Worm (Caenorhabditis elegans): ENCODE measurements around the gene srbc-65.

DNA sequence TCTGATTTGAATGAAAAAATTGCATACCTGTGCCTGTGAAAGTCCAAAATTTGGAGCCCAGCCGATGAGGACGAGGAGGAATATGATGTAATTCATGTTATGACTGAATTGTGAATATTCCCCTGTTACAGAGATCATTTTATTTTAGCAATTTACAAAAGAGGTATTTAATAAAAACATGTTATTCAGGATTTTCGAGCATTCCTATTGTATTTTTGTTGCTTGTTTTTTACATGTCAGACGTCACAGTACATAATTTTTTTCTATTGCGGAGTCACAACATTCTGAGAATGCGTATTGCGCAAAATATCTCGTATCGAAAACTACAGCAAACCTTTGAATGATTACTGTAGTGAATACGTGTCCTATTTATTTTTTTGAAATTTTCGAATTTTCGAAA lies 47.6 kb upstream of the srbc-65 start, which contains the start of gene F36D3.14:
- no peak for TF ChIP-seq elt-1 (tag; optimal IDR thresholded peaks at IDR 0.05)
- no peak for TF ChIP-seq unc-62 (GFP tag; optimal IDR thresholded peaks at IDR 0.05)
- TF ChIP-seq ztf-4 (tag; optimal IDR thresholded peaks at IDR 0.05) = no peak
